Worm (Caenorhabditis elegans) whole organism, young adult: ENCODE measurements around the gene Y51H7C.1.
A peak's percentile ranks its signal among the peaks of the same experiment; 100 is the strongest.

Experiments used
- B0019.2 ChIP-seq: fragments of 200-800 bp; sonication (Bioruptor generic); conservative IDR thresholded peaks from 2 replicates; pipeline ENCODE4 v1.3.6; 2022; ENCODE audit warnings: missing genetic modification reagents, missing genetic modification characterization, missing compliant biosample characterization
- B0035.1 ChIP-seq: sonication (generic microtip); optimal IDR thresholded peaks from 2 replicates; lab custom pipeline; 2016; ENCODE audit warnings: missing genetic modification characterization, mild to moderate bottlenecking, missing compliant biosample characterization, missing genotype, missing genetic modification reagents
- D2030.7 ChIP-seq: fragments of 200-800 bp; sonication (Bioruptor generic); IDR thresholded peaks from 2 replicates; pipeline ENCODE4 v1.3.6; 2022; ENCODE audit warnings: missing genetic modification reagents, missing genetic modification characterization, missing compliant biosample characterization
- F10E7.11 ChIP-seq: sonication (generic microtip); optimal IDR thresholded peaks from 2 replicates; lab custom pipeline; 2017; ENCODE audit warnings: mild to moderate bottlenecking, missing genetic modification characterization, moderate library complexity, missing compliant biosample characterization
- F23B12.7 ChIP-seq: sonication (generic microtip); optimal IDR thresholded peaks from 2 replicates; lab custom pipeline; 2017; ENCODE audit warnings: missing genetic modification characterization, mild to moderate bottlenecking, missing compliant biosample characterization, antibody characterized with exemption, moderate library complexity; ENCODE audit not compliant: insufficient read depth
- F37B4.10 ChIP-seq: fragments of 200-800 bp; sonication (Bioruptor generic); IDR thresholded peaks from 2 replicates; pipeline ENCODE4 v1.3.6; 2022; ENCODE audit warnings: missing genetic modification characterization, missing compliant biosample characterization
- T07F8.4 ChIP-seq: sonication (generic microtip); optimal IDR thresholded peaks from 2 replicates; lab custom pipeline; 2016; ENCODE audit warnings: mild to moderate bottlenecking, missing genetic modification characterization, moderate library complexity, missing compliant biosample characterization
- Y53G8AR.9 ChIP-seq: fragments of 200-800 bp; sonication (Bioruptor generic); conservative IDR thresholded peaks from 2 replicates; pipeline ENCODE4 v1.3.6; 2022; ENCODE audit warnings: missing genetic modification reagents, missing genetic modification characterization, missing compliant biosample characterization
- Y56A3A.18 ChIP-seq: fragments of 200-800 bp; sonication (Bioruptor generic); IDR thresholded peaks from 2 replicates; pipeline ENCODE4 v1.3.6; 2022; ENCODE audit warnings: missing genetic modification reagents, missing genetic modification characterization, missing compliant biosample characterization
- Y79H2A.3 ChIP-seq: fragments of 200-800 bp; sonication (Bioruptor generic); conservative IDR thresholded peaks from 2 replicates; pipeline ENCODE4 v1.3.6; 2022; ENCODE audit warnings: missing genetic modification reagents, missing genetic modification characterization, missing compliant biosample characterization
- Y95B8A.8 ChIP-seq: fragments of 200-800 bp; sonication (Bioruptor generic); IDR thresholded peaks from 2 replicates; pipeline ENCODE4 v1.3.6; 2022; ENCODE audit warnings: missing genetic modification reagents, missing genetic modification characterization, missing compliant biosample characterization
- ZK185.1 ChIP-seq: sonication (generic microtip); optimal IDR thresholded peaks from 2 replicates; lab custom pipeline; 2016; ENCODE audit warnings: mild to moderate bottlenecking, missing genetic modification characterization, missing compliant biosample characterization; ENCODE audit not compliant: poor library complexity, severe bottlenecking
- aptf-2 ChIP-seq: fragments of 200-800 bp; sonication (Bioruptor generic); conservative IDR thresholded peaks from 2 replicates; pipeline ENCODE4 v1.3.6; 2022; ENCODE audit warnings: missing genetic modification reagents, missing genetic modification characterization, missing compliant biosample characterization
- atf-7 ChIP-seq: sonication (generic microtip); optimal IDR thresholded peaks from 2 replicates; lab custom pipeline; 2017; ENCODE audit warnings: mild to moderate bottlenecking, missing genetic modification characterization, missing compliant biosample characterization
- attf-3 ChIP-seq: fragments of 200-800 bp; sonication (Bioruptor generic); conservative IDR thresholded peaks from 2 replicates; pipeline ENCODE4 v1.3.6; 2022; ENCODE audit warnings: missing genetic modification reagents, missing genetic modification characterization, missing compliant biosample characterization
- cebp-1 ChIP-seq, 2 experiments: fragments of 200-800 bp in 1 of 2; sonication (Bioruptor generic) in 1 of 2; sonication (generic microtip) in 1 of 2; IDR thresholded peaks in 1 of 2; optimal IDR thresholded peaks in 1 of 2; 2 replicates each; pipeline versions ENCODE4 v1.3.6 to Lab custom; 2017 to 2022; ENCODE audit warnings: missing compliant biosample characterization in 2 of 2, missing genetic modification characterization in 2 of 2, mild to moderate bottlenecking in 1 of 2, missing genetic modification reagents in 1 of 2, moderate library complexity in 1 of 2
- ceh-40 ChIP-seq: fragments of 200-800 bp; sonication (Bioruptor generic); IDR thresholded peaks from 2 replicates; pipeline ENCODE4 v1.3.6; 2022; ENCODE audit warnings: missing genetic modification characterization, missing compliant biosample characterization
- ceh-58 ChIP-seq: fragments of 200-800 bp; sonication (Bioruptor generic); IDR thresholded peaks from 2 replicates; pipeline ENCODE4 v1.3.6; 2022; ENCODE audit warnings: missing genetic modification characterization, missing compliant biosample characterization
- dpl-1 ChIP-seq: fragments of 150-350 bp; optimal IDR thresholded peaks from 2 replicates; lab custom pipeline; 2014; ENCODE audit warnings: missing biosample characterization, missing genetic modification reagents, missing genetic modification characterization
- egrh-3 ChIP-seq: fragments of 200-800 bp; sonication (Bioruptor generic); IDR thresholded peaks from 2 replicates; pipeline ENCODE4 v1.3.6; 2022; ENCODE audit warnings: missing genetic modification reagents, missing genetic modification characterization, missing compliant biosample characterization
- ets-4 ChIP-seq: fragments of 200-800 bp; sonication (Bioruptor generic); optimal IDR thresholded peaks from 2 replicates; lab custom pipeline; 2018; ENCODE audit warnings: mild to moderate bottlenecking, missing genetic modification characterization, missing compliant biosample characterization
- gei-17 ChIP-seq: fragments of 200-800 bp; sonication (Bioruptor generic); optimal IDR thresholded peaks from 2 replicates; lab custom pipeline; 2018; ENCODE audit warnings: mild to moderate bottlenecking, missing genetic modification characterization, missing compliant biosample characterization
- hrde-1 ChIP-seq: sonication (generic microtip); optimal IDR thresholded peaks from 2 replicates; lab custom pipeline; 2016; ENCODE audit warnings: missing genetic modification characterization, mild to moderate bottlenecking, missing compliant biosample characterization, moderate library complexity, missing genotype, missing genetic modification reagents, borderline replicate concordance
- let-607 ChIP-seq, 2 experiments: fragments of 200-800 bp in 1 of 2; sonication (Bioruptor generic) in 1 of 2; sonication (generic microtip) in 1 of 2; optimal IDR thresholded peaks; 2 replicates each; lab custom pipeline; 2016 to 2018; ENCODE audit warnings: mild to moderate bottlenecking in 2 of 2, missing compliant biosample characterization in 2 of 2, missing genetic modification characterization in 2 of 2, moderate library complexity in 2 of 2, missing genotype in 1 of 2
- lin-35 ChIP-seq, 3 experiments: fragments of 150-350 bp in 2 of 3; sonication (generic microtip) in 1 of 3; optimal IDR thresholded peaks; 2 replicates each; lab custom pipeline; 2014 to 2018; ENCODE audit warnings: missing biosample characterization in 3 of 3, missing genetic modification characterization in 3 of 3, missing genetic modification reagents in 3 of 3
- lsl-1 ChIP-seq: fragments of 200-800 bp; sonication (Bioruptor generic); optimal IDR thresholded peaks from 2 replicates; lab custom pipeline; 2018; ENCODE audit warnings: mild to moderate bottlenecking, missing genetic modification characterization, moderate library complexity, missing compliant biosample characterization
- nhr-179 ChIP-seq: sonication (generic microtip); optimal IDR thresholded peaks from 2 replicates; lab custom pipeline; 2016; ENCODE audit warnings: mild to moderate bottlenecking, missing genetic modification characterization, missing compliant biosample characterization
- nhr-90 ChIP-seq: sonication (generic microtip); optimal IDR thresholded peaks from 2 replicates; lab custom pipeline; 2016; ENCODE audit warnings: missing genotype, mild to moderate bottlenecking, missing genetic modification characterization, missing compliant biosample characterization
- pbrm-1 ChIP-seq: fragments of 200-800 bp; sonication (Bioruptor generic); IDR thresholded peaks from 2 replicates; pipeline ENCODE4 v1.3.6; 2022; ENCODE audit warnings: missing genetic modification reagents, missing genetic modification characterization, missing compliant biosample characterization
- pha-4 ChIP-seq: fragments of 150-350 bp; sonication (generic microtip); optimal IDR thresholded peaks from 2 replicates; lab custom pipeline; 2014; ENCODE audit warnings: missing biosample characterization, missing genetic modification reagents, missing genetic modification characterization
- sea-2 ChIP-seq: fragments of 200-800 bp; sonication (Bioruptor generic); IDR thresholded peaks from 2 replicates; pipeline ENCODE4 v1.3.6; 2022; ENCODE audit warnings: missing genetic modification characterization, missing compliant biosample characterization
- somi-1 ChIP-seq: fragments of 200-800 bp; sonication (Bioruptor generic); optimal IDR thresholded peaks from 2 replicates; lab custom pipeline; 2018; ENCODE audit warnings: mild to moderate bottlenecking, missing genetic modification characterization, missing compliant biosample characterization
- zfh-2 ChIP-seq: fragments of 200-800 bp; sonication (Bioruptor generic); conservative IDR thresholded peaks from 2 replicates; pipeline ENCODE4 v1.3.6; 2022; ENCODE audit warnings: missing genetic modification reagents, missing genetic modification characterization, missing compliant biosample characterization
- ztf-18 ChIP-seq: sonication (generic microtip); optimal IDR thresholded peaks from 2 replicates; lab custom pipeline; 2016; ENCODE audit warnings: missing genotype, mild to moderate bottlenecking, missing genetic modification characterization, missing compliant biosample characterization
- ztf-6 ChIP-seq: fragments of 200-800 bp; sonication (Bioruptor generic); IDR thresholded peaks from 2 replicates; pipeline ENCODE4 v1.3.6; 2022; ENCODE audit warnings: missing genetic modification reagents, missing genetic modification characterization, missing compliant biosample characterization

The Y51H7C.1 gene

DNA sequence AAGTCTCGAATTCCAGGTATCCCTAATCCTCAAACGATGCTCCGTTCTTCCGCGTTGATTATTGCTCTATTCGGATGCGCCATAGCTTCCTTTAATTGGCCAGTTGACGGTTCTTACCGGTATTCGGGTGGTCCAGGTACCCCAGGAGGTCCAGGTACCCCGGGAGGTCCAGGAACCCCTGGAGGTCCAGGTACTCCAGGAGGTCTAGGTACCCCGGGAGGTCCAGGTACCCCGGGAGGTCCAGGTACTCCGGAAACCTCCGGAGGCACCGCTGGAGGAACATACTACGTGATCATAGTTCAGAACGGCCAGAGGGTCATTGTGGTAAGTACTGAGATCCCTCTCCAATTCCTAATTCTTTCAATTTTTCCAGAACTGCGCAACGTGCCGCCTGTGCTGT, at the start of gene Y51H7C.1:
Gene Y51H7C.1, plus strand, starts transcription at position 17 of the 400 bp plus-strand sequence.
- TF ChIP-seq egrh-3 (GFP tag; lab: Robert Waterston, UW) (peak; percentile 86), zfh-2 (GFP tag; lab: Robert Waterston, UW) (peak; percentile 65)

DNA sequence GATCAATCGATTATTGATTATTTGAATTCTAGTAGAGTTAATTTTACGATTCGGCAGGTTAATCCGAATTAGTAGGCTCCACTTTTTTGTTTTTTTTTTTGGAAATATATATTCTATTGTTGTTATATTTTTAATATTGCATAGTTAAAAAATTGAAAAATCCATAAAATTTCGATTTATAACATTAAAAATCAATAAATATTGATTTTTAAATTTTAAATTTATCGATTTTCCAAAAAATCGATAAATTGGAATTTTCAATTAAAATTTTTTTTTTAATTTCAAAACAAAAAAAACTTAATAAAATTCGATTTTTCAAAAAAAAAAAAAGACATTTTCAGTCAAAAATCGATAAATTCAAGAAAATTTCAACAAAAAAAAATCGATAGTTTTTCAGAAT, 47.5 kb upstream of the Y51H7C.1 start:
- no peak for TF ChIP-seq lsl-1 (GFP tag; lab: Kevin White, UChicago)
- TF ChIP-seq F23B12.7 (tag; lab: Kevin White, UChicago) = no peak
- no peak for TF ChIP-seq lin-35 (GFP tag; optimal IDR thresholded peaks at IDR 0.05; lab: Kevin White, UChicago)
- TF ChIP-seq pha-4 (tag; lab: Kevin White, UChicago) = no peak
- TF ChIP-seq T07F8.4 (tag; lab: Kevin White, UChicago) = no peak
- no peak for TF ChIP-seq ztf-18 (tag; lab: Kevin White, UChicago)
- TF ChIP-seq B0019.2 (GFP tag; lab: Robert Waterston, UW) = no peak
- TF ChIP-seq F37B4.10 = no peak
- TF ChIP-seq ztf-6 (GFP tag; lab: Robert Waterston, UW) = no peak
- TF ChIP-seq sea-2 (GFP tag; lab: Robert Waterston, UW) = no peak
- no peak for TF ChIP-seq gei-17 (GFP tag; lab: Kevin White, UChicago)
- no peak for TF ChIP-seq D2030.7 (GFP tag; lab: Robert Waterston, UW)
- no peak for TF ChIP-seq ets-4 (GFP tag; lab: Kevin White, UChicago)
- TF ChIP-seq egrh-3 (GFP tag; lab: Robert Waterston, UW) = no peak
- TF ChIP-seq somi-1 (GFP tag; lab: Kevin White, UChicago) = no peak
- no peak for TF ChIP-seq aptf-2 (GFP tag; lab: Robert Waterston, UW)

DNA sequence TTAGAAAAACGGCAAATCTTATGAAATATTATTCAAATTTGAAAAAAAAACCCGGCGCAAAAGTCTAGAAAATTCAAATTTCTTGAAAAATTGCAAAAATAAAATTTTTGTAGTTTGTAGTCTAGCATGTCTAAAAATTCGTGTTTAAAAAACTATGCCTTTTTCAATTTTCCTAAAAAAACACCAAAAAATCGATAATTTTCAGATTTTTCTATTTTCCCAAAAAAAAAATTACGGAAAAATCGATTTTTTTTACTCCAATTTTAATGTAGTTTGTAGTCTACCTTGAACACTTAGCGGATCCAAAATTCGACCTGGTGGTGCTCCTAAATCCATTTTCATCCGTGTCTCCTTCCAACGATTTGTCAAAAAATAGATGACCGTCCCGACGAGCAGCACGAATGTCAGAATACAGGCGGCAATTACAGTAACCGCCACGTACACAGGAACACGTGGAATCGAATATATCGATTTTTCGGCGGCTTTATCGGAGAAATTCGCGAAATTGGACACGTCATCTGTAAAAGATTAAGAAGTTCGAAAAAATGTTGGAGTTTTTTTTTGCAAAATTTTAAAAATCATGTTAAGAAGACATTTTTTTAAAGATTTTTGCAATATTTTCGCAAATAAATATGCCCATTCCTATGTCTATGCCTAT, 46.6 kb upstream of the Y51H7C.1 start:
- TF ChIP-seq Y95B8A.8 (GFP tag; lab: Robert Waterston, UW) = no peak
- no peak for TF ChIP-seq hrde-1
- TF ChIP-seq pbrm-1 (GFP tag; lab: Robert Waterston, UW) = no peak
- TF ChIP-seq B0035.1 (tag; lab: Kevin White, UChicago) = no peak
- TF ChIP-seq let-607 (tag; optimal IDR thresholded peaks at IDR 0.05; lab: Kevin White, UChicago) = no peak
- TF ChIP-seq nhr-90 = no peak
- no peak for TF ChIP-seq ceh-40 (GFP tag; lab: Robert Waterston, UW)
- TF ChIP-seq attf-3 = no peak
- no peak for TF ChIP-seq F10E7.11 (tag; lab: Kevin White, UChicago)
- TF ChIP-seq nhr-179 (tag; lab: Kevin White, UChicago) = no peak
- no peak for TF ChIP-seq pha-4 (tag; lab: Kevin White, UChicago)
- TF ChIP-seq Y53G8AR.9 (GFP tag; lab: Robert Waterston, UW) = no peak
- TF ChIP-seq atf-7 (tag; lab: Kevin White, UChicago) = no peak
- TF ChIP-seq cebp-1 (GFP tag; IDR thresholded peaks at IDR 0.05; lab: Robert Waterston, UW) = no peak
- TF ChIP-seq cebp-1 (tag; optimal IDR thresholded peaks at IDR 0.05; lab: Kevin White, UChicago) = no peak
- no peak for TF ChIP-seq Y56A3A.18 (GFP tag; lab: Robert Waterston, UW)

DNA sequence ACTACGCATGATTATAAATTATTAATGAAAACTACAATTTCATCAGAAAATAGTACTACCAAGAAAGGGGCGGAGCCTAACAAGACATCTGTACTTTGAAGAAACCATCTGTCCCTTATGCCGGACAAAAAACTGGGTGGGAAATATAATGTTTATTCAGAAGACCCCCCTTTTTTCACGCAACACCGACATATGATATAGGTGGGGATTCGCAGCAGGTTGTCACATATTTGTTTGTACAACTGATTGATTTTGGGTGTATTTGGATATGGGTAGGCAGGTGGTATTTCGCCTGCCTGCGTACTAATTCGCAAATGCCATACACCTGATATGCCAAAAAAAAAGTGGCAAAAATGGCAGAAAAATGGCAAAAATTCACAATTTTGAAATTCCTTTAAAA, 43.9 kb upstream of the Y51H7C.1 start, which contains the start of gene Y51H7C.10:
Gene Y51H7C.10, minus strand, starts transcription at position 101 of the 400 bp plus-strand sequence.
- TF ChIP-seq ZK185.1 (no peak), dpl-1 (no peak), Y79H2A.3 (GFP tag; lab: Robert Waterston, UW) (no peak), ceh-58 (no peak)
- TF ChIP-seq, all 124 proteins: peak for 0
